Worm (Caenorhabditis elegans) whole organism, L1 larva: ENCODE measurements around the gene K09E4.1.

ENCODE experiments used
- C04F5.9 ChIP-seq: sonication (generic microtip); optimal IDR thresholded peaks from 2 replicates; lab custom pipeline; 2016; ENCODE audit warnings: missing genetic modification characterization, missing compliant biosample characterization
- C16A3.4 ChIP-seq: fragments of 150-350 bp; optimal IDR thresholded peaks from 2 replicates; lab custom pipeline; 2014; ENCODE audit warnings: missing biosample characterization, missing genetic modification characterization
- C34B4.2 ChIP-seq: sonication (generic microtip); optimal IDR thresholded peaks from 2 replicates; lab custom pipeline; 2017; ENCODE audit warnings: mild to moderate bottlenecking, missing genetic modification characterization, missing compliant biosample characterization
- F16B12.6 ChIP-seq: fragments of 150-350 bp; optimal IDR thresholded peaks from 2 replicates; lab custom pipeline; 2014; ENCODE audit warnings: missing biosample characterization, missing genetic modification characterization
- aha-1 ChIP-seq: fragments of 150-350 bp; optimal IDR thresholded peaks from 2 replicates; lab custom pipeline; 2014; ENCODE audit warnings: missing biosample characterization, missing genetic modification characterization
- alr-1 ChIP-seq: fragments of 200-800 bp; sonication (Bioruptor generic); optimal IDR thresholded peaks from 2 replicates; lab custom pipeline; 2018; ENCODE audit warnings: borderline replicate concordance, mild to moderate bottlenecking, missing genetic modification characterization, missing compliant biosample characterization
- aly-2 ChIP-seq: fragments of 150-350 bp; optimal IDR thresholded peaks from 2 replicates; lab custom pipeline; 2014; ENCODE audit warnings: missing biosample characterization, missing genetic modification characterization
- blmp-1 ChIP-seq: fragments of 150-350 bp; optimal IDR thresholded peaks from 2 replicates; lab custom pipeline; 2014; ENCODE audit warnings: missing biosample characterization, missing genetic modification characterization
- ceh-8 ChIP-seq: fragments of 200-800 bp; sonication (Bioruptor generic); optimal IDR thresholded peaks from 2 replicates; lab custom pipeline; 2018; ENCODE audit warnings: mild to moderate bottlenecking, missing genetic modification characterization, moderate library complexity, missing compliant biosample characterization
- ceh-82 ChIP-seq, 3 experiments: fragments of 150-350 bp in 1 of 3; sonication (generic microtip) in 2 of 3; optimal IDR thresholded peaks; 2 replicates each; lab custom pipeline; 2014 to 2017; ENCODE audit warnings: missing biosample characterization in 3 of 3, missing genetic modification characterization in 3 of 3
- ces-1 ChIP-seq: fragments of 150-350 bp; optimal IDR thresholded peaks from 2 replicates; lab custom pipeline; 2014; ENCODE audit warnings: missing biosample characterization, missing genetic modification reagents, missing genetic modification characterization
- dpl-1 ChIP-seq, 3 experiments: fragments of 150-350 bp in 2 of 3; sonication (generic microtip) in 1 of 3; optimal IDR thresholded peaks; 2 replicates each; lab custom pipeline; 2014 to 2017; ENCODE audit warnings: missing biosample characterization in 3 of 3, missing genetic modification characterization in 3 of 3, missing genetic modification reagents in 3 of 3
- efl-1 ChIP-seq, 4 experiments: fragments of 150-350 bp; optimal IDR thresholded peaks in 3 of 4; peaks in 1 of 4; 1 replicate in 1 of 4; 2 replicates in 3 of 4; lab custom pipeline; 2014; ENCODE audit warnings: missing biosample characterization in 2 of 4, missing genetic modification characterization in 2 of 4, missing genetic modification reagents in 2 of 4
- efl-3 ChIP-seq: fragments of 200-800 bp; sonication (Bioruptor generic); optimal IDR thresholded peaks from 2 replicates; lab custom pipeline; 2018; ENCODE audit warnings: mild to moderate bottlenecking, missing genetic modification characterization, missing compliant biosample characterization
- egl-13 ChIP-seq: sonication (generic microtip); optimal IDR thresholded peaks from 2 replicates; lab custom pipeline; 2016; ENCODE audit warnings: missing genotype, missing genetic modification reagents, missing genetic modification characterization, missing compliant biosample characterization
- egl-27 ChIP-seq, 2 experiments: fragments of 150-350 bp in 1 of 2; sonication (generic microtip); optimal IDR thresholded peaks; 3 replicates each; lab custom pipeline; 2017 to 2018; ENCODE audit warnings: missing biosample characterization in 2 of 2, missing genetic modification characterization in 2 of 2, missing genetic modification reagents in 2 of 2
- elt-3 ChIP-seq, 6 experiments: fragments of 150-350 bp in 1 of 6; sonication (generic microtip); optimal IDR thresholded peaks; 2 replicates each; lab custom pipeline; 2017 to 2018; ENCODE audit warnings: missing biosample characterization in 6 of 6, missing genetic modification characterization in 6 of 6, inconsistent platforms in 1 of 6
- ets-5 ChIP-seq: fragments of 200-800 bp; sonication (Bioruptor generic); IDR thresholded peaks from 2 replicates; pipeline ENCODE4 v1.3.6; 2022; ENCODE audit warnings: missing genetic modification characterization, missing compliant biosample characterization
- fkh-8 ChIP-seq: sonication (generic microtip); optimal IDR thresholded peaks from 2 replicates; lab custom pipeline; 2016; ENCODE audit warnings: mild to moderate bottlenecking, missing genetic modification characterization, missing compliant biosample characterization
- grh-1 ChIP-seq: fragments of 200-800 bp; sonication (Bioruptor generic); IDR thresholded peaks from 2 replicates; pipeline ENCODE4 v1.3.6; 2022; ENCODE audit warnings: missing genetic modification reagents, missing genetic modification characterization, missing compliant biosample characterization
- hlh-17 ChIP-seq: fragments of 200-800 bp; sonication (Bioruptor generic); optimal IDR thresholded peaks from 2 replicates; lab custom pipeline; 2018; ENCODE audit warnings: missing genetic modification characterization, mild to moderate bottlenecking, missing compliant biosample characterization, moderate library complexity, borderline replicate concordance
- hlh-4 ChIP-seq: sonication (generic microtip); optimal IDR thresholded peaks from 2 replicates; lab custom pipeline; 2016; ENCODE audit warnings: mild to moderate bottlenecking, missing genetic modification characterization, missing compliant biosample characterization
- irx-1 ChIP-seq: sonication (generic microtip); optimal IDR thresholded peaks from 2 replicates; lab custom pipeline; 2016; ENCODE audit warnings: missing genetic modification characterization, missing compliant biosample characterization
- isw-1 ChIP-seq: fragments of 200-800 bp; sonication (Bioruptor generic); IDR thresholded peaks from 2 replicates; pipeline ENCODE4 v1.3.6; 2022; ENCODE audit warnings: missing genetic modification characterization, missing compliant biosample characterization
- jun-1 ChIP-seq: fragments of 150-350 bp; optimal IDR thresholded peaks from 2 replicates; lab custom pipeline; 2014; ENCODE audit warnings: missing biosample characterization, missing genetic modification reagents, missing genetic modification characterization
- lin-13 ChIP-seq: fragments of 150-350 bp; optimal IDR thresholded peaks from 2 replicates; lab custom pipeline; 2014; ENCODE audit warnings: missing biosample characterization, missing genetic modification reagents, missing genetic modification characterization
- lin-15B ChIP-seq: fragments of 150-350 bp; sonication (generic microtip); optimal IDR thresholded peaks from 3 replicates; lab custom pipeline; 2014; ENCODE audit warnings: missing biosample characterization, missing genetic modification characterization
- lin-35 ChIP-seq, 2 experiments: fragments of 150-350 bp; optimal IDR thresholded peaks; 2 replicates each; lab custom pipeline; 2014; ENCODE audit warnings: missing biosample characterization in 2 of 2, missing genetic modification characterization in 2 of 2, missing genetic modification reagents in 2 of 2
- mab-9 ChIP-seq: fragments of 200-800 bp; sonication (Bioruptor generic); IDR thresholded peaks from 2 replicates; pipeline ENCODE4 v1.3.6; 2022; ENCODE audit warnings: missing genetic modification reagents, missing genetic modification characterization, missing compliant biosample characterization
- mep-1 ChIP-seq: fragments of 150-350 bp; optimal IDR thresholded peaks from 2 replicates; lab custom pipeline; 2014; ENCODE audit warnings: missing biosample characterization, missing genetic modification characterization
- nhr-19 ChIP-seq: fragments of 200-800 bp; sonication (Bioruptor generic); conservative IDR thresholded peaks from 2 replicates; pipeline ENCODE4 v1.3.6; 2022; ENCODE audit warnings: missing genetic modification characterization, missing compliant biosample characterization
- nhr-20 ChIP-seq: sonication (generic microtip); optimal IDR thresholded peaks from 2 replicates; lab custom pipeline; 2016; ENCODE audit warnings: mild to moderate bottlenecking, missing genetic modification characterization, missing compliant biosample characterization
- nhr-237 ChIP-seq: fragments of 150-350 bp; optimal IDR thresholded peaks from 2 replicates; lab custom pipeline; 2014; ENCODE audit warnings: missing biosample characterization, missing genetic modification characterization
- nhr-71 ChIP-seq: sonication (generic microtip); optimal IDR thresholded peaks from 2 replicates; lab custom pipeline; 2016; ENCODE audit warnings: mild to moderate bottlenecking, missing genetic modification characterization, moderate library complexity, missing compliant biosample characterization
- nhr-76 ChIP-seq: sonication (generic microtip); optimal IDR thresholded peaks from 2 replicates; lab custom pipeline; 2017; ENCODE audit warnings: missing biosample characterization, missing genetic modification characterization
- nhr-84 ChIP-seq: sonication (generic microtip); optimal IDR thresholded peaks from 2 replicates; lab custom pipeline; 2017; ENCODE audit warnings: missing biosample characterization, missing genetic modification characterization
- nhr-85 ChIP-seq: sonication (generic microtip); peaks from one replicate; lab custom pipeline; 2016; ENCODE audit warnings: missing genetic modification characterization, inconsistent platforms, missing compliant biosample characterization
- nhr-90 ChIP-seq: sonication (generic microtip); optimal IDR thresholded peaks from 2 replicates; lab custom pipeline; 2016; ENCODE audit warnings: mild to moderate bottlenecking, missing genetic modification characterization, missing compliant biosample characterization; ENCODE audit not compliant: poor library complexity
- pag-3 ChIP-seq: sonication (generic microtip); optimal IDR thresholded peaks from 2 replicates; lab custom pipeline; 2017; ENCODE audit warnings: missing genetic modification characterization, mild to moderate bottlenecking, missing compliant biosample characterization, antibody characterized with exemption, borderline replicate concordance; ENCODE audit not compliant: insufficient read depth
- pax-3 ChIP-seq: fragments of 200-800 bp; sonication (Bioruptor generic); optimal IDR thresholded peaks from 2 replicates; lab custom pipeline; 2018; ENCODE audit warnings: mild to moderate bottlenecking, missing genetic modification characterization, moderate library complexity, missing compliant biosample characterization
- pqm-1 ChIP-seq: sonication (generic microtip); optimal IDR thresholded peaks from 3 replicates; lab custom pipeline; 2017; ENCODE audit warnings: missing biosample characterization, missing genetic modification characterization
- skn-1 ChIP-seq: fragments of 150-350 bp; optimal IDR thresholded peaks from 2 replicates; lab custom pipeline; 2014; ENCODE audit warnings: missing biosample characterization, missing genetic modification characterization
- snu-23 ChIP-seq: sonication (generic microtip); optimal IDR thresholded peaks from 2 replicates; lab custom pipeline; 2016; ENCODE audit warnings: missing genetic modification characterization, missing compliant biosample characterization
- sptf-1 ChIP-seq: fragments of 150-350 bp; optimal IDR thresholded peaks from 2 replicates; lab custom pipeline; 2014; ENCODE audit warnings: missing biosample characterization, missing genetic modification characterization
- sup-37 ChIP-seq: fragments of 200-800 bp; sonication (Bioruptor generic); optimal IDR thresholded peaks from 2 replicates; lab custom pipeline; 2018; ENCODE audit warnings: mild to moderate bottlenecking, missing genetic modification characterization, missing compliant biosample characterization
- swsn-7 ChIP-seq: sonication (generic microtip); optimal IDR thresholded peaks from 2 replicates; lab custom pipeline; 2016; ENCODE audit warnings: missing genetic modification characterization, missing compliant biosample characterization
- tbx-2 ChIP-seq: sonication (generic microtip); optimal IDR thresholded peaks from 2 replicates; lab custom pipeline; 2016; ENCODE audit warnings: missing genetic modification characterization, missing compliant biosample characterization
- unc-130 ChIP-seq: fragments of 150-350 bp; optimal IDR thresholded peaks from 2 replicates; lab custom pipeline; 2017; ENCODE audit warnings: missing biosample characterization, missing genetic modification characterization, inconsistent platforms
- unc-98 ChIP-seq: fragments of 200-800 bp; sonication (Bioruptor generic); IDR thresholded peaks from 2 replicates; pipeline ENCODE4 v1.3.6; 2022; ENCODE audit warnings: missing genetic modification characterization, missing compliant biosample characterization
- zag-1 ChIP-seq: fragments of 150-350 bp; optimal IDR thresholded peaks from 2 replicates; lab custom pipeline; 2014; ENCODE audit warnings: missing biosample characterization, missing genetic modification characterization
- ztf-11 ChIP-seq, 2 experiments: sonication (generic microtip); optimal IDR thresholded peaks; 2 replicates each; lab custom pipeline; 2016 to 2017; ENCODE audit warnings: missing genetic modification characterization in 2 of 2, missing biosample characterization in 1 of 2, missing compliant biosample characterization in 1 of 2
- ztf-4 ChIP-seq: fragments of 150-350 bp; optimal IDR thresholded peaks from 2 replicates; lab custom pipeline; 2014; ENCODE audit warnings: missing biosample characterization, missing genetic modification characterization

Gene K09E4.1

DNA sequence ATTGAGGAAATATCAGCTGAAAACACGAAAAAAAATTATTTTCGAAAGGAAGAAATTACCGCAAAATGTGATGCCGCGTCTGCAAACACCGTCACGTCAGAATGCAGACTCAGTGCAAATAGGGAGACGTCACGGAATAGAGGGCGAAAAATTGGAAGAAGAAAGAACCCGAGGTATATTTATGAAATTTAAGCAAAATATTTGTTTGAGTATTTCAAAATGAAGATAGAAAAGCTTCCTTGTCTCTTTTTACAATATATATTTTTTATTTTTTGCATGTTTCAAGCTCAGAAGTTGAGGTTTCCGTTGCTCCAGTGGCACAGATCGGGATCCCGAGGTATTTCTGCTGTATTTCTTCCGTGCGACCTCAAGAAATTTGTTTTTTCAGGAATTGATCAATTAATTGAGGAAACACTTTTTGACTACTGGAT lies 6.2 kb downstream of the K09E4.1 start, which contains the start of gene W03H9.2:
Gene W03H9.2, minus strand, starts transcription at position 32 of the 431 bp plus-strand sequence.
- TF ChIP-seq ztf-11 (tag; optimal IDR thresholded peaks at IDR 0.05; lab: Kevin White, UChicago) (peak in 1 of 2 experiments; percentile 79), snu-23 (peak; percentile 81), hlh-17 (GFP tag; lab: Kevin White, UChicago) (no peak), nhr-85 (tag; lab: Kevin White, UChicago) (peak; percentile 86), aha-1 (no peak), pqm-1 (no peak), unc-98 (GFP tag; lab: Robert Waterston, UW) (peak; percentile 85), blmp-1 (no peak), lin-13 (GFP tag; lab: Kevin White, UChicago) (peak; percentile 51), C16A3.4 (tag; lab: Kevin White, UChicago) (peak; percentile 62), alr-1 (tag; lab: Kevin White, UChicago) (no peak), ces-1 (GFP tag; lab: Kevin White, UChicago) (no peak), hlh-4 (tag; lab: Kevin White, UChicago) (peak; percentile 57), F16B12.6 (tag; lab: Kevin White, UChicago) (peak; percentile 97), unc-130 (tag; lab: Kevin White, UChicago) (peak; percentile 73), mep-1 (tag; lab: Kevin White, UChicago) (peak; percentile 54), pax-3 (tag; lab: Kevin White, UChicago) (peak; percentile 93), tbx-2 (tag; lab: Kevin White, UChicago) (peak; percentile 76), swsn-7 (tag; lab: Kevin White, UChicago) (peak; percentile 70), C34B4.2 (tag; lab: Kevin White, UChicago) (no peak), C04F5.9 (tag; lab: Kevin White, UChicago) (peak; percentile 79), ceh-8 (GFP tag; lab: Kevin White, UChicago) (peak; percentile 85), efl-3 (GFP tag; lab: Kevin White, UChicago) (no peak), lin-15B (tag; lab: Kevin White, UChicago) (peak; percentile 16), nhr-19 (GFP tag; lab: Robert Waterston, UW) (peak; percentile 79), nhr-84 (tag; lab: Kevin White, UChicago) (no peak), ztf-4 (tag; lab: Kevin White, UChicago) (no peak), egl-13 (tag; lab: Kevin White, UChicago) (peak; percentile 70), elt-3 (tag; optimal IDR thresholded peaks at IDR 0.05; lab: Kevin White, UChicago) (peak in 2 of 6 experiments; percentile 12 to 20), nhr-76 (tag; lab: Kevin White, UChicago) (no peak), lin-35 (GFP tag; optimal IDR thresholded peaks at IDR 0.05; lab: Kevin White, UChicago) (peak; percentile 66 to 88), pag-3 (tag; lab: Kevin White, UChicago) (no peak), sup-37 (GFP tag; lab: Kevin White, UChicago) (no peak), ets-5 (GFP tag; lab: Robert Waterston, UW) (no peak), aly-2 (tag; lab: Kevin White, UChicago) (peak; percentile 63), efl-1 (optimal IDR thresholded peaks at IDR 0.05; lab: Kevin White, UChicago) (peak; percentile 73 to 86), efl-1 (GFP tag; optimal IDR thresholded peaks at IDR 0.05 in 1 of 2; lab: Kevin White, UChicago) (peak; percentile 81 to 98), nhr-90 (tag; lab: Kevin White, UChicago) (peak; percentile 84), nhr-237 (tag; lab: Kevin White, UChicago) (no peak), zag-1 (no peak), sptf-1 (tag; lab: Kevin White, UChicago) (no peak), ceh-82 (tag; optimal IDR thresholded peaks at IDR 0.05; lab: Kevin White, UChicago) (peak; percentile 41 to 86 (median 76)), nhr-71 (peak; percentile 87), skn-1 (tag; lab: Kevin White, UChicago) (no peak), nhr-20 (tag; lab: Kevin White, UChicago) (peak; percentile 77), mab-9 (GFP tag; lab: Robert Waterston, UW) (no peak), dpl-1 (GFP tag; optimal IDR thresholded peaks at IDR 0.05; lab: Kevin White, UChicago) (peak; percentile 66 to 84 (median 83)), grh-1 (GFP tag; lab: Robert Waterston, UW) (no peak), jun-1 (tag; lab: Kevin White, UChicago) (no peak), irx-1 (peak; percentile 65), isw-1 (peak; percentile 73), fkh-8 (tag; lab: Kevin White, UChicago) (peak; percentile 90), egl-27 (tag; optimal IDR thresholded peaks at IDR 0.05; lab: Kevin White, UChicago) (no peak)
